Worm (Caenorhabditis elegans): ENCODE data around the gene F31F4.17.

DNA sequence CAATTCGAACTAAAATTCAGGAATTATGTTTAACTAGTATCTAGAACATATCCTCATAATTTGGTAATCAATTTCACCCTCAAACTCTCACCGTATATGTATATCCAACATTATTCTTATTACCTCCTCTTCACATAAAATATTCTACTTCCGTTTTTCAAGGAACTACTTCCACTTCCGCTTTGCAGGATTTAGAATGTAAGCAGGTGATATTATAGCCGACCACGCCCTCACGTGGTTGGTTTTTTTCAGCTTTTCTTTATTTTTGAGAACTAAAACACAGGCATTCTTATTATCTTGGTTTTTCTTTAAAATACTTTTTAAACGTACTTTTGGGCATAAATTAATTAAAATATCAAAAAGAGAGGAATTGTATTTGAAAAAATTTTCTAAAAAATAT lies 42.2 kb downstream of the F31F4.17 start:
- no peak for TF ChIP-seq nhr-120 (GFP tag; IDR thresholded peaks at IDR 0.05)
- TF ChIP-seq F49E8.2 (tag; optimal IDR thresholded peaks at IDR 0.05; ENCODE audit: insufficient read depth), result no peak
- no peak for TF ChIP-seq ceh-79 (tag; optimal IDR thresholded peaks at IDR 0.05)
- TF ChIP-seq sdz-38 (tag; optimal IDR thresholded peaks at IDR 0.05), result no peak
- no peak for TF ChIP-seq pha-4 (tag; optimal IDR thresholded peaks at IDR 0.05)
- TF ChIP-seq him-1 (tag; optimal IDR thresholded peaks at IDR 0.05), result no peak
